Fruit fly (Drosophila melanogaster): Measurements from ENCODE around the gene Pis.

The Pis gene

dm6 chrX:15733192-15733892 lies 29.8 kb upstream of the Pis start:
- TF ChIP-seq Dfd (GFP tag; optimal IDR thresholded peaks at IDR 0.05) (no peak), h (GFP tag; optimal IDR thresholded peaks at IDR 0.05) (no peak), Sp1 (GFP tag; optimal IDR thresholded peaks at IDR 0.05) (no peak), Hr83 (GFP tag; optimal IDR thresholded peaks at IDR 0.05; ENCODE audit: poor library complexity, severe bottlenecking) (no peak), psq (GFP tag; optimal IDR thresholded peaks at IDR 0.05) (no peak), CrebA (GFP tag; optimal IDR thresholded peaks at IDR 0.05; ENCODE audit: borderline replicate concordance) (no peak), CG9705 (GFP tag; optimal IDR thresholded peaks at IDR 0.05) (no peak), OdsH (GFP tag; optimal IDR thresholded peaks at IDR 0.05) (no peak), Hnf4 (GFP tag; optimal IDR thresholded peaks at IDR 0.05) (no peak), Dif (GFP tag; optimal IDR thresholded peaks at IDR 0.05; ENCODE audit: partially characterized antibody) (no peak), br (GFP tag; optimal IDR thresholded peaks at IDR 0.05) (no peak), lola (GFP tag; optimal IDR thresholded peaks at IDR 0.05) (no peak), usp (GFP tag; optimal IDR thresholded peaks at IDR 0.05) (no peak), Hr78 (GFP tag; optimal IDR thresholded peaks at IDR 0.05) (no peak)

- TF ChIP-seq foxo (GFP tag; optimal IDR thresholded peaks at IDR 0.05), result no peak
Measured at dm6 chrX:15731968-15732367, 28.4 kb upstream of the Pis start, which contains the start of gene CG8191. Gene CG8191, plus strand, starts transcription at chrX:15732178.

- TF ChIP-seq Rel (GFP tag; optimal IDR thresholded peaks at IDR 0.05) (no peak), Rel (tag; optimal IDR thresholded peaks at IDR 0.05) (peak; percentile 27), ey (GFP tag; optimal IDR thresholded peaks at IDR 0.05) (no peak), Abd-B (GFP tag; optimal IDR thresholded peaks at IDR 0.05) (no peak), Sp1 (GFP tag; optimal IDR thresholded peaks at IDR 0.05) (peak; percentile 19), OdsH (GFP tag; optimal IDR thresholded peaks at IDR 0.05) (no peak), Vsx2 (GFP tag; optimal IDR thresholded peaks at IDR 0.05; ENCODE audit: partially characterized antibody) (no peak), jim (GFP tag; optimal IDR thresholded peaks at IDR 0.05) (no peak), rgr (GFP tag; optimal IDR thresholded peaks at IDR 0.05) (no peak), tai (GFP tag; optimal IDR thresholded peaks at IDR 0.05) (no peak)
Measured at dm6 chrX:15712409-15712808, 8.8 kb upstream of the Pis start, which contains the start of gene HUWE1. Gene HUWE1, plus strand, starts transcription at chrX:15712628.

- TF ChIP-seq sv (GFP tag; optimal IDR thresholded peaks at IDR 0.05) (no peak), Myc (optimal IDR thresholded peaks at IDR 0.05) (peak; percentile 68), Sp1 (GFP tag; optimal IDR thresholded peaks at IDR 0.05) (no peak), GATAd (GFP tag; optimal IDR thresholded peaks at IDR 0.05) (no peak)
Measured at dm6 chrX:15710751-15711179, 7.2 kb upstream of the Pis start.

dm6 chrX:15709984-15710750 lies 6.6 kb upstream of the Pis start, which contains the start of the genes CG9281 and CG15601:
Gene CG9281, minus strand, starts transcription at chrX:15710539.
Gene CG15601, plus strand, starts transcription at chrX:15710647.
- peak; percentile 3 for TF ChIP-seq HLH106 (tag; optimal IDR thresholded peaks at IDR 0.05)
- peak; percentile 22 for TF ChIP-seq sv (GFP tag; optimal IDR thresholded peaks at IDR 0.05)
- TF ChIP-seq GATAd (GFP tag; optimal IDR thresholded peaks at IDR 0.05), result no peak
- no peak for TF ChIP-seq foxo (GFP tag; optimal IDR thresholded peaks at IDR 0.05)
- TF ChIP-seq sage (GFP tag; optimal IDR thresholded peaks at IDR 0.05), result no peak
- peak; percentile 22 for TF ChIP-seq N (GFP tag; optimal IDR thresholded peaks at IDR 0.05)
- TF ChIP-seq Sp1 (GFP tag; optimal IDR thresholded peaks at IDR 0.05), result peak; percentile 30
- no peak for TF ChIP-seq Rel (GFP tag; optimal IDR thresholded peaks at IDR 0.05)
- peak; percentile 8 for TF ChIP-seq Rel (tag; optimal IDR thresholded peaks at IDR 0.05)

- TF ChIP-seq Hnf4 (GFP tag; optimal IDR thresholded peaks at IDR 0.05) (peak; percentile 4), rgr (GFP tag; optimal IDR thresholded peaks at IDR 0.05) (peak; percentile 38), Sp1 (GFP tag; optimal IDR thresholded peaks at IDR 0.05) (no peak), dl (GFP tag; optimal IDR thresholded peaks at IDR 0.05; ENCODE audit: insufficient read depth in 1 of 2, partially characterized antibody in 2 of 2) (no peak), br (GFP tag; optimal IDR thresholded peaks at IDR 0.05) (peak; percentile 36), Hr83 (GFP tag; optimal IDR thresholded peaks at IDR 0.05; ENCODE audit: poor library complexity, severe bottlenecking) (peak; percentile 13), foxo (GFP tag; optimal IDR thresholded peaks at IDR 0.05) (peak in 1 of 2 experiments; percentile 40), brk (GFP tag; optimal IDR thresholded peaks at IDR 0.05) (no peak), psq (GFP tag; optimal IDR thresholded peaks at IDR 0.05) (peak; percentile 6), ey (GFP tag; optimal IDR thresholded peaks at IDR 0.05) (peak; percentile 9), woc (GFP tag; optimal IDR thresholded peaks at IDR 0.05) (peak; percentile 3)
Measured at dm6 chrX:15709624-15709983, 6.0 kb upstream of the Pis start.

Data from whole organism, wandering third instar larva.